Worm (Caenorhabditis elegans) whole organism, midembryonic: ENCODE results near the gene gyf-1.

Source experiments
- T22C8.4 ChIP-seq: fragments of 200-800 bp; sonication (Bioruptor generic); IDR thresholded peaks from 2 replicates; pipeline ENCODE4 v1.3.6; 2022; ENCODE audit warnings: missing genetic modification characterization, missing compliant biosample characterization
- cog-1 ChIP-seq: sonication (generic microtip); optimal IDR thresholded peaks from 2 replicates; lab custom pipeline; 2016; ENCODE audit warnings: missing genetic modification characterization, missing compliant biosample characterization
- flt-1 ChIP-seq: fragments of 200-800 bp; sonication (Bioruptor generic); IDR thresholded peaks from 2 replicates; pipeline ENCODE4 v1.3.6; 2022; ENCODE audit warnings: missing genetic modification characterization, missing compliant biosample characterization
- klf-2 ChIP-seq: fragments of 200-800 bp; sonication (Bioruptor generic); conservative IDR thresholded peaks from 2 replicates; pipeline ENCODE4 v1.3.6; 2022; ENCODE audit warnings: missing genetic modification reagents, missing genetic modification characterization, missing compliant biosample characterization
- med-1 ChIP-seq: sonication (generic microtip); optimal IDR thresholded peaks from 2 replicates; lab custom pipeline; 2017; ENCODE audit warnings: missing genetic modification characterization, mild to moderate bottlenecking, missing compliant biosample characterization, antibody characterized with exemption, missing genetic modification reagents; ENCODE audit not compliant: insufficient read depth
- ref-1 ChIP-seq: fragments of 200-800 bp; sonication (Bioruptor generic); conservative IDR thresholded peaks from 2 replicates; pipeline ENCODE4 v1.3.6; 2022; ENCODE audit warnings: missing genetic modification reagents, missing genetic modification characterization, missing compliant biosample characterization
- tab-1 ChIP-seq: fragments of 200-800 bp; sonication (Bioruptor generic); IDR thresholded peaks from 2 replicates; pipeline ENCODE4 v1.3.6; 2022; ENCODE audit warnings: missing genetic modification characterization, missing compliant biosample characterization
- ztf-23 ChIP-seq: fragments of 200-800 bp; sonication (Bioruptor generic); IDR thresholded peaks from 2 replicates; pipeline ENCODE4 v1.3.6; 2022; ENCODE audit warnings: missing genetic modification reagents, missing genetic modification characterization, missing compliant biosample characterization
- ztf-29 ChIP-seq: fragments of 200-800 bp; sonication (Bioruptor generic); IDR thresholded peaks from 2 replicates; pipeline ENCODE4 v1.3.6; 2022; ENCODE audit warnings: missing genetic modification reagents, missing genetic modification characterization, missing compliant biosample characterization

Gene gyf-1

DNA sequence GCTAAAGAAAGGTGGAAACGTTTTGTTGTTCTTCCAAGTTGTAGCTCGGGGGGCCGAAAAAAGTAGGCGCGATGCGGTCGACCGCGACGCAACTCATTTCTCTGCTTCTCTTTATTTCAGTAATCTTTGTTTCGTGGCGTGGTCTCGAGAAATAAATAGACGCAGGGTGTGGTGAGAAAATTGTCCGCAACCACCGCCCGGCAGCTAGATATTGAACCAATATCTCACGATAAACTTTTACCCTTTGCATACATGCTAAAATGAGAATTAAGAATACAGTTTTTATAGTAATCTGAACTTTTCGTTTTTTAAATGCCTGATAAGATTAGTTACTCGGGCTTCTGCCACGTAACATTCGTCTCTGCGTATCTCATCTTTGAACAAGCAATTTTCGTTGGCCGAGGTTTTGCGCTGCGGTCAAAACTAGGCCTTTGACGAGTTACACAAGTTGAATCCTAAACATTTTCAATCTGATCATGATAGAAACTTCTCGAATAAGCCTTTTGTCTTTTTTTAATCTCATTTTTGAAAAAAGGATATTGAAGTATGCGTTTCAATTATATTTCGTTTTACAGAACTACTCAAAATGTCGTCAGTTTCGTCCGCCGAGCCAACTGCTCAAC, at the start of gene gyf-1:
TSS of gene gyf-1 (plus strand) at position 573 of the 623 bp plus-strand sequence.
- TF ChIP-seq tab-1 (no peak), T22C8.4 (GFP tag; lab: Robert Waterston, UW) (no peak), ref-1 (GFP tag; lab: Robert Waterston, UW) (no peak), ztf-23 (GFP tag; lab: Robert Waterston, UW) (no peak), ztf-29 (GFP tag; lab: Robert Waterston, UW) (no peak), flt-1 (no peak), cog-1 (tag; lab: Kevin White, UChicago) (no peak), med-1 (GFP tag; lab: Kevin White, UChicago) (no peak), klf-2 (no peak)

ce11 chrII:6636136-6636535, 47.9 kb upstream of the gyf-1 start, which contains the start of gene T19D12.5:
TSS of gene T19D12.5 (minus strand) at chrII:6636236.
- TF ChIP-seq cog-1 (tag; lab: Kevin White, UChicago) (no peak), tab-1 (no peak), T22C8.4 (GFP tag; lab: Robert Waterston, UW) (no peak), ref-1 (GFP tag; lab: Robert Waterston, UW) (no peak), klf-2 (no peak), flt-1 (no peak), ztf-23 (GFP tag; lab: Robert Waterston, UW) (no peak), med-1 (GFP tag; lab: Kevin White, UChicago) (no peak), ztf-29 (GFP tag; lab: Robert Waterston, UW) (no peak)

ce11 chrII:6637854-6638253, 46.2 kb upstream of the gyf-1 start:
- TF ChIP-seq cog-1 (tag; lab: Kevin White, UChicago) = no peak
- TF ChIP-seq flt-1 = no peak
- no peak for TF ChIP-seq T22C8.4 (GFP tag; lab: Robert Waterston, UW)
- TF ChIP-seq ref-1 (GFP tag; lab: Robert Waterston, UW) = no peak
- no peak for TF ChIP-seq klf-2
- TF ChIP-seq ztf-29 (GFP tag; lab: Robert Waterston, UW) = no peak
- TF ChIP-seq tab-1 = no peak
- no peak for TF ChIP-seq med-1 (GFP tag; lab: Kevin White, UChicago)
- no peak for TF ChIP-seq ztf-23 (GFP tag; lab: Robert Waterston, UW)

DNA sequence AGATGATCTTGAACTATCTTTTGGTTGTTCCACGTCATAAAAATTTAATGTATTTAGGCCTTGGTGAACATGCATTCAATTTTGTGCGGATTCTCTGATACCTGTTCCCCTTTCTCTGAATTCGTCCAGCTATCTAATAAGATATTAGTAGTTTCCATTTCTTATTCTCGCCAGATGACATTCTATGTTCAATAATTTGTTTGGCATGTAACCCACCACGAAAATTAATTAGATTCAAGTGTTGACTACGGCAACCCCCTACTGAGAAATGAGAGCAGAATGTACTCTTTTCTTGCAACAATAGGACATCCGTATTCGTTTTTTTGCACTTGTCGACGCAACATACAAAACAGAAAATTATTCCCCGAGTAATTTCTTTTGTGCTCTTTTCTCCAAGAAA, 41.9 kb upstream of the gyf-1 start:
- TF ChIP-seq ztf-29 (GFP tag; lab: Robert Waterston, UW) (no peak), med-1 (GFP tag; lab: Kevin White, UChicago) (no peak), klf-2 (no peak), tab-1 (no peak), ztf-23 (GFP tag; lab: Robert Waterston, UW) (no peak), cog-1 (tag; lab: Kevin White, UChicago) (no peak), T22C8.4 (GFP tag; lab: Robert Waterston, UW) (no peak)

ce11 chrII:6642651-6643167, 41.3 kb upstream of the gyf-1 start, which contains the start of gene T19D12.6:
TSS of gene T19D12.6 (minus strand) at chrII:6643117.
- TF ChIP-seq ztf-29 (GFP tag; lab: Robert Waterston, UW) (no peak), tab-1 (no peak), flt-1 (no peak), ztf-23 (GFP tag; lab: Robert Waterston, UW) (no peak), T22C8.4 (GFP tag; lab: Robert Waterston, UW) (no peak), klf-2 (no peak), ref-1 (GFP tag; lab: Robert Waterston, UW) (no peak), cog-1 (tag; lab: Kevin White, UChicago) (no peak), med-1 (GFP tag; lab: Kevin White, UChicago) (no peak)

DNA sequence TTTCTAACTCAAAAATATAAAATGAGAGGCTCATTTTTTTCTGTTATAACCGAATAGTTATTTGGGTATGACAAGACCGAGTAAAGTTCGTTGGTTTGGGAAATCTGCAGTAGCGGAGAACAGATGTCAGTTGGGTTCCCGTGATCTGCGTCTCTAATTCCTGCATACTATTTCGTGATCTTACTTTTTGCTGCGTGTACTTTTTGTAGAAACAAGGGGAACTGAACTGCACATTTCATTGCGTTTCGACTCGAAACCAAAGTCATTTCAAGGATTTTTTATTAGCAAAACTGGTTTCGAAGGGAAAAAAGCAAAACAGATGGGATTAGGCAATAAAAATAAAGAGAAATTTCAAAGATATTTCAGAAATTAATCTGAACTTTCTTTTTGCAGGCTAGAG, 37.1 kb upstream of the gyf-1 start:
- TF ChIP-seq ref-1 (GFP tag; lab: Robert Waterston, UW) (no peak), med-1 (GFP tag; lab: Kevin White, UChicago) (no peak), cog-1 (tag; lab: Kevin White, UChicago) (no peak), tab-1 (no peak), T22C8.4 (GFP tag; lab: Robert Waterston, UW) (no peak), flt-1 (no peak), ztf-23 (GFP tag; lab: Robert Waterston, UW) (no peak), ztf-29 (GFP tag; lab: Robert Waterston, UW) (no peak), klf-2 (no peak)

ce11 chrII:6649026-6649425, 35.0 kb upstream of the gyf-1 start, which contains the start of gene oig-8:
TSS of gene oig-8 (minus strand) at chrII:6649126.
- TF ChIP-seq ztf-29 (GFP tag; lab: Robert Waterston, UW) (no peak), T22C8.4 (GFP tag; lab: Robert Waterston, UW) (no peak), flt-1 (no peak), ref-1 (GFP tag; lab: Robert Waterston, UW) (no peak), cog-1 (tag; lab: Kevin White, UChicago) (no peak), med-1 (GFP tag; lab: Kevin White, UChicago) (no peak), ztf-23 (GFP tag; lab: Robert Waterston, UW) (no peak), klf-2 (no peak), tab-1 (no peak)

DNA sequence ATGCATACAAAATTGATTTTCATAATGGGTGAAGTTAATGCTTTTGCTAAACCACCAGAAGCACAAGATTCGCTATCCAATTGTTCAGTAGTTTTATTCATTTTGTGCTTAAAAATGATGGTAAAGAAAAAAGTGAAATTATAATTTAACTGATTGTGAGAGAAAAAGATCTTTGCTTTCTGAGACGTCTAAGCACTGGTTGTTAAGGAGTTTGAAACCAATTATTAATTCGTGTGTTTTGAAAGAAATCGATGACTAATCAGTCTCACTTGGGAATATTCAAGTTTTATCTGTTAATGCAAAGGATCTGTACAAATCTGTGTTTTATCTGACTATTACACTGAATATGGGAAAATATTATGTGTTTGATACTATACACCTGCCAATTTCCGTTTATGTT, 32.3 kb upstream of the gyf-1 start, which contains the start of gene sra-26:
TSS of gene sra-26 (minus strand) at position 101 of the 400 bp plus-strand sequence.
- TF ChIP-seq ref-1 (GFP tag; lab: Robert Waterston, UW) (no peak), med-1 (GFP tag; lab: Kevin White, UChicago) (no peak), T22C8.4 (GFP tag; lab: Robert Waterston, UW) (no peak), flt-1 (no peak), tab-1 (no peak), cog-1 (tag; lab: Kevin White, UChicago) (no peak), klf-2 (no peak), ztf-23 (GFP tag; lab: Robert Waterston, UW) (no peak), ztf-29 (GFP tag; lab: Robert Waterston, UW) (no peak)

DNA sequence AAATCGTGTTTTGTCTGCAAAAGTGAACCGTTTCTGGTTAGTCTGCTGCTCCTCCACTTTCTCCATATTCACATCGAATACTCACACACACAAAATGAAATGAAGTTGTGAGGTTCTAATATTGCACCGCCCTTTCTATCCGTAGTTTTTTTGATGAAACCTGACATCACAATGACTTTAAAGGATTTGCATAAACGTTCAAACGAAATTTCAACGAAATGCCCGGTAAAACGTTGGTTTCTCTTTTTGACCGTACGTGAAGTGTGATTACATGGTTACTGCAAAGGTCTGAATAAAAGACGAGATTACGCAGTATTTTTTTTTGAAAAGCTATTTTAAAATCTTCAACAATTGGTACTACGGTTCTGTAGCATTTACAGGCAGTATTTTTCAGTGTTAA, 29.8 kb upstream of the gyf-1 start, which contains the start of gene T19D12.9:
TSS of gene T19D12.9 (minus strand) at position 101 of the 400 bp plus-strand sequence.
- TF ChIP-seq ztf-29 (GFP tag; lab: Robert Waterston, UW) = no peak
- TF ChIP-seq tab-1 = no peak
- no peak for TF ChIP-seq ref-1 (GFP tag; lab: Robert Waterston, UW)
- TF ChIP-seq klf-2 = no peak
- TF ChIP-seq flt-1 = no peak
- TF ChIP-seq T22C8.4 (GFP tag; lab: Robert Waterston, UW) = no peak
- TF ChIP-seq med-1 (GFP tag; lab: Kevin White, UChicago) = no peak
- no peak for TF ChIP-seq ztf-23 (GFP tag; lab: Robert Waterston, UW)
- TF ChIP-seq cog-1 (tag; lab: Kevin White, UChicago) = no peak
